5 fruit fly cellular contexts compared by ENCODE assay signal in the genomic region with DNA sequence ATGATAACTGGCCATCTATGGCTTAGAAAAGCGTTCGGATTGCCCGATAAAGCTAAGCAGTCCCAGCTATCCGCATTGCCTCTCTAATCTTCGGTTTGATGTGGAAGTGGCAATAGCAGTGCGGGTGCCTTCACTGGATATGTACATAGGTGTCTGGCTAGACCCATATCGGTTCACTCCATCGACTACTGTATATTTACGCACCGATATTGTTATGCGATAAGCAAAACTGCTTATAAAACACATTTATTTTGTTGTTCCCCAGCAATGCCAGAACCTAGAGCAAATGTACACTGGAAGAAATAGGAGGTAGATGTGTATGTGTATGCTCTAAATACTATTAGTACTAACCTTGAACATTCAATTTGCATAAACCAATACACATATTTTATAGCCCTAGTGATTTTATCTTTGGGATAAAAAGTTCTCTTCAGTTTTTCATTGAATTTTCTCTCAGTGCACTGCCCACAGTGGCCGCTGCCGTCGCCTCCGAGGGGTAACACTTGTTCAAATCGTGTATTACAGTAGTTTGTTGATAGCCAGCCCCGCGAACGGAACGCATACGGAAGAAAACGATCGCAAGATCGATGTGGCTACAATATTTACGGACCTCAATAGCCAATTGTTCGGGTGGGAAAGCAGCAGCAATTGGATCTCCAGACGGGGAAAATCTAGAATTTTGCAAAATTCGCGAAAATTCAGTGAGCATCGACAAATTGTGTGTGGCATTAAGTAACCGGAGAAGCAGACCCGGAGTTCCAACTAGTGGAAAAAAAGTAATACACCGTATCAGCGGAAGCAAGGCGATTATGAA.
TF ChIP-seq lines count a peak whose summit lies in the region.

A gene (plus strand): TSS at position 524 of the 814 bp plus-strand sequence.

- peak; percentile 58 for TF ChIP-seq CTCF in whole organism, embryonic (GFP tag; optimal IDR thresholded peaks at IDR 0.05; lab: Kevin White, UChicago)

TF ChIP-seq in whole organism, adult, 20 proteins besides CTCF, POLR2A, EP300 and RAD21 (continues in another document):
- peak; percentile 97 for TF ChIP-seq CG7045 (GFP tag; optimal IDR thresholded peaks at IDR 0.05; lab: Kevin White, UChicago)
- TF ChIP-seq CG33017 (tag; optimal IDR thresholded peaks at IDR 0.05; lab: Kevin White, UChicago): peak; percentile 93
- peak; percentile 88 for TF ChIP-seq Crg-1 (GFP tag; optimal IDR thresholded peaks at IDR 0.05; lab: Kevin White, UChicago)
- peak; percentile 98 for TF ChIP-seq bab1 (GFP tag; optimal IDR thresholded peaks at IDR 0.05; lab: Kevin White, UChicago)
- peak; percentile 90 for TF ChIP-seq CG14711 (tag; optimal IDR thresholded peaks at IDR 0.05; lab: Kevin White, UChicago)
- peak; percentile 95 for TF ChIP-seq CG5204 (GFP tag; optimal IDR thresholded peaks at IDR 0.05; lab: Kevin White, UChicago)
- TF ChIP-seq CG12768 (GFP tag; optimal IDR thresholded peaks at IDR 0.05; lab: Kevin White, UChicago): peak; percentile 95
- peak; percentile 90 for TF ChIP-seq tj (GFP tag; optimal IDR thresholded peaks at IDR 0.05; lab: Kevin White, UChicago)
- peak; percentile 88 for TF ChIP-seq Mnt (GFP tag; optimal IDR thresholded peaks at IDR 0.05; lab: Kevin White, UChicago)
- peak; percentile 93 for TF ChIP-seq pad (GFP tag; optimal IDR thresholded peaks at IDR 0.05; lab: Kevin White, UChicago)
- peak; percentile 94 for TF ChIP-seq Clk (GFP tag; optimal IDR thresholded peaks at IDR 0.05; lab: Kevin White, UChicago)
- TF ChIP-seq toe (GFP tag; optimal IDR thresholded peaks at IDR 0.05; lab: Kevin White, UChicago): peak; percentile 91
- TF ChIP-seq CG11617 (GFP tag; optimal IDR thresholded peaks at IDR 0.05; lab: Kevin White, UChicago): peak; percentile 96
- TF ChIP-seq cnc (optimal IDR thresholded peaks at IDR 0.05; lab: Kevin White, UChicago): no peak
- TF ChIP-seq CG1620 (GFP tag; optimal IDR thresholded peaks at IDR 0.05; lab: Kevin White, UChicago): peak; percentile 86
- TF ChIP-seq Hr96 (GFP tag; optimal IDR thresholded peaks at IDR 0.05; lab: Kevin White, UChicago): peak; percentile 95

TF ChIP-seq in whole organism, embryonic, 481 proteins besides CTCF, POLR2A, EP300 and RAD21 (continues in another document):
- peak; percentile 98 for TF ChIP-seq zfh1 (GFP tag; IDR thresholded peaks at IDR 0.05; lab: Robert Waterston, UW)
- TF ChIP-seq CG17912 (GFP tag; optimal IDR thresholded peaks at IDR 0.05; lab: Kevin White, UChicago): peak; percentile 74
- peak; percentile 98 for TF ChIP-seq Ada2b (GFP tag; IDR thresholded peaks at IDR 0.05; lab: Robert Waterston, UW)
- peak; percentile 97 for TF ChIP-seq Ptx1 (GFP tag; IDR thresholded peaks at IDR 0.05; lab: Robert Waterston, UW)
- TF ChIP-seq CG6175 (GFP tag; IDR thresholded peaks at IDR 0.05; lab: Robert Waterston, UW): peak; percentile 97
- TF ChIP-seq CG1832 (GFP tag; optimal IDR thresholded peaks at IDR 0.05; lab: Kevin White, UChicago): no peak
- TF ChIP-seq CG32532 (GFP tag; IDR thresholded peaks at IDR 0.05; lab: Robert Waterston, UW): peak; percentile 99
- peak; percentile 97 for TF ChIP-seq HLH54F (GFP tag; optimal IDR thresholded peaks at IDR 0.05; lab: Kevin White, UChicago)
- peak; percentile 86 for TF ChIP-seq CG5953 (GFP tag; IDR thresholded peaks at IDR 0.05; lab: Robert Waterston, UW)
- peak; percentile 94 for TF ChIP-seq luna (GFP tag; optimal IDR thresholded peaks at IDR 0.05; lab: Kevin White, UChicago)
- TF ChIP-seq pfk (GFP tag; optimal IDR thresholded peaks at IDR 0.05; lab: Kevin White, UChicago): peak; percentile 45
- peak; percentile 96 for TF ChIP-seq CG5245 (GFP tag; optimal IDR thresholded peaks at IDR 0.05; lab: Kevin White, UChicago)
- no peak for TF ChIP-seq cad (GFP tag; optimal IDR thresholded peaks at IDR 0.05; lab: Kevin White, UChicago)
- no peak for TF ChIP-seq zen2 (GFP tag; IDR thresholded peaks at IDR 0.05; lab: Robert Waterston, UW; ENCODE audit: partially characterized antibody)
- peak; percentile 91 for TF ChIP-seq CG1529 (GFP tag; optimal IDR thresholded peaks at IDR 0.05; lab: Kevin White, UChicago)
- no peak for TF ChIP-seq h (optimal IDR thresholded peaks at IDR 0.05; lab: Kevin White, UChicago)

TF ChIP-seq in whole organism, prepupa, 60 proteins besides CTCF, POLR2A, EP300 and RAD21 (continues in another document):
- TF ChIP-seq CG4318 (GFP tag; optimal IDR thresholded peaks at IDR 0.05; lab: Kevin White, UChicago) (peak; percentile 68), CG8319 (GFP tag; optimal IDR thresholded peaks at IDR 0.05; lab: Kevin White, UChicago) (peak; percentile 66), CG6276 (GFP tag; optimal IDR thresholded peaks at IDR 0.05; lab: Kevin White, UChicago) (peak; percentile 86), CG3919 (GFP tag; optimal IDR thresholded peaks at IDR 0.05; lab: Kevin White, UChicago) (peak; percentile 88), pdm3 (GFP tag; optimal IDR thresholded peaks at IDR 0.05; lab: Kevin White, UChicago) (peak; percentile 82), CG11902 (GFP tag; optimal IDR thresholded peaks at IDR 0.05; lab: Kevin White, UChicago) (peak; percentile 63), Ets96B (tag; optimal IDR thresholded peaks at IDR 0.05; lab: Kevin White, UChicago) (peak; percentile 82), CG6792 (GFP tag; optimal IDR thresholded peaks at IDR 0.05; lab: Kevin White, UChicago) (peak; percentile 65), Hr38 (GFP tag; optimal IDR thresholded peaks at IDR 0.05; lab: Kevin White, UChicago) (peak; percentile 36), Sox14 (GFP tag; optimal IDR thresholded peaks at IDR 0.05; lab: Kevin White, UChicago) (peak; percentile 66), CG15336 (GFP tag; IDR thresholded peaks at IDR 0.05; lab: Robert Waterston, UW) (peak; percentile 90), CG16779 (tag; optimal IDR thresholded peaks at IDR 0.05; lab: Kevin White, UChicago) (peak; percentile 64), cyc (GFP tag; optimal IDR thresholded peaks at IDR 0.05; lab: Kevin White, UChicago) (peak; percentile 68), dsx (GFP tag; optimal IDR thresholded peaks at IDR 0.05; lab: Kevin White, UChicago; ENCODE audit: poor library complexity, severe bottlenecking) (peak; percentile 78), CG7368 (GFP tag; optimal IDR thresholded peaks at IDR 0.05; lab: Kevin White, UChicago) (peak; percentile 73), Hr39 (GFP tag; optimal IDR thresholded peaks at IDR 0.05; lab: Kevin White, UChicago) (peak; percentile 65)

TF ChIP-seq in whole organism, pupa, 21 proteins besides CTCF, POLR2A, EP300 and RAD21 (continues in another document):
- TF ChIP-seq CG10348 (GFP tag; IDR thresholded peaks at IDR 0.05; lab: Robert Waterston, UW) (peak; percentile 62), Ets98B (GFP tag; IDR thresholded peaks at IDR 0.05; lab: Robert Waterston, UW) (peak; percentile 93), CG17806 (tag; optimal IDR thresholded peaks at IDR 0.05; lab: Kevin White, UChicago) (peak; percentile 87), CG9948 (tag; optimal IDR thresholded peaks at IDR 0.05; lab: Kevin White, UChicago) (peak; percentile 81), CG32121 (GFP tag; IDR thresholded peaks at IDR 0.05; lab: Robert Waterston, UW) (peak; percentile 95), CG34367 (tag; optimal IDR thresholded peaks at IDR 0.05; lab: Kevin White, UChicago) (peak; percentile 78), CG12605 (GFP tag; IDR thresholded peaks at IDR 0.05; lab: Robert Waterston, UW) (peak; percentile 90), Snoo (tag; optimal IDR thresholded peaks at IDR 0.05; lab: Kevin White, UChicago) (peak; percentile 28), CG8159 (tag; optimal IDR thresholded peaks at IDR 0.05; lab: Kevin White, UChicago) (peak; percentile 85), CG4496 (GFP tag; IDR thresholded peaks at IDR 0.05; lab: Robert Waterston, UW) (peak; percentile 94), fd96Ca (GFP tag; IDR thresholded peaks at IDR 0.05; lab: Robert Waterston, UW) (peak; percentile 90), rn (GFP tag; IDR thresholded peaks at IDR 0.05; lab: Robert Waterston, UW) (peak; percentile 74), gl (tag; optimal IDR thresholded peaks at IDR 0.05; lab: Kevin White, UChicago) (peak; percentile 66), EcR (GFP tag; optimal IDR thresholded peaks at IDR 0.05; lab: Kevin White, UChicago) (no peak), CG15710 (tag; optimal IDR thresholded peaks at IDR 0.05; lab: Kevin White, UChicago) (peak; percentile 85), Pif1A (GFP tag; optimal IDR thresholded peaks at IDR 0.05; lab: Kevin White, UChicago) (peak; percentile 82), Pif1B (GFP tag; optimal IDR thresholded peaks at IDR 0.05; lab: Kevin White, UChicago) (peak; percentile 82), CG14655 (GFP tag; optimal IDR thresholded peaks at IDR 0.05; lab: Kevin White, UChicago) (peak; percentile 89), D1 (tag; optimal IDR thresholded peaks at IDR 0.05; lab: Kevin White, UChicago) (no peak)

TF ChIP-seq in whole organism, wandering third instar larva, 38 proteins besides CTCF, POLR2A, EP300 and RAD21 (continues in another document):
- TF ChIP-seq dsf (GFP tag; optimal IDR thresholded peaks at IDR 0.05; lab: Kevin White, UChicago; ENCODE audit: borderline replicate concordance) (no peak), Mio (GFP tag; optimal IDR thresholded peaks at IDR 0.05; lab: Kevin White, UChicago) (peak; percentile 36), psq (GFP tag; optimal IDR thresholded peaks at IDR 0.05; lab: Kevin White, UChicago) (peak; percentile 70), br (GFP tag; optimal IDR thresholded peaks at IDR 0.05; lab: Kevin White, UChicago) (peak; percentile 80), ey (GFP tag; optimal IDR thresholded peaks at IDR 0.05; lab: Kevin White, UChicago) (peak; percentile 83), OdsH (GFP tag; optimal IDR thresholded peaks at IDR 0.05; lab: Kevin White, UChicago) (peak; percentile 81), HLH106 (tag; optimal IDR thresholded peaks at IDR 0.05; lab: Kevin White, UChicago) (peak; percentile 77), usp (GFP tag; optimal IDR thresholded peaks at IDR 0.05; lab: Kevin White, UChicago) (no peak), Hnf4 (GFP tag; optimal IDR thresholded peaks at IDR 0.05; lab: Kevin White, UChicago) (peak; percentile 82), CG32264 (GFP tag; optimal IDR thresholded peaks at IDR 0.05; lab: Kevin White, UChicago) (peak; percentile 65), dl (GFP tag; optimal IDR thresholded peaks at IDR 0.05; lab: Kevin White, UChicago; ENCODE audit: insufficient read depth in 1 of 2, partially characterized antibody in 2 of 2) (no peak), fru (GFP tag; optimal IDR thresholded peaks at IDR 0.05; lab: Kevin White, UChicago) (peak; percentile 87), woc (GFP tag; optimal IDR thresholded peaks at IDR 0.05; lab: Kevin White, UChicago) (peak; percentile 60), tai (GFP tag; optimal IDR thresholded peaks at IDR 0.05; lab: Kevin White, UChicago) (no peak), N (GFP tag; optimal IDR thresholded peaks at IDR 0.05; lab: Kevin White, UChicago) (no peak), h (GFP tag; optimal IDR thresholded peaks at IDR 0.05; lab: Kevin White, UChicago) (peak; percentile 78), Hr83 (GFP tag; optimal IDR thresholded peaks at IDR 0.05; lab: Kevin White, UChicago; ENCODE audit: poor library complexity, severe bottlenecking) (no peak), rgr (GFP tag; optimal IDR thresholded peaks at IDR 0.05; lab: Kevin White, UChicago) (peak; percentile 87), sage (GFP tag; optimal IDR thresholded peaks at IDR 0.05; lab: Kevin White, UChicago) (peak; percentile 11), lola (GFP tag; optimal IDR thresholded peaks at IDR 0.05; lab: Kevin White, UChicago) (no peak)
